Fruit fly (Drosophila melanogaster) whole organism, prepupa: ENCODE measurements around the gene Pex2.

Source experiments
- Blimp-1 ChIP-seq: fragments of 200-800 bp; sonication (Bioruptor generic); optimal IDR thresholded peaks from 3 replicates; lab custom pipeline; 2017; ENCODE audit warnings: missing biosample characterization, missing genetic modification characterization, mild to moderate bottlenecking, moderate library complexity, missing genetic modification reagents
- CG10631 ChIP-seq: fragments of 200-800 bp; sonication (Bioruptor generic); optimal IDR thresholded peaks from 2 replicates; lab custom pipeline; 2016; ENCODE audit warnings: missing biosample characterization, missing genetic modification characterization
- CG10669 ChIP-seq: fragments of 200-800 bp; sonication (Bioruptor generic); optimal IDR thresholded peaks from 3 replicates; lab custom pipeline; 2018; ENCODE audit warnings: missing biosample characterization, mild to moderate bottlenecking, missing genetic modification characterization, moderate library complexity
- CG11294 ChIP-seq: fragments of 200-800 bp; sonication (Bioruptor generic); IDR thresholded peaks from 2 replicates; pipeline ENCODE4 v1.3.6; 2022; ENCODE audit warnings: missing biosample characterization, missing genetic modification characterization
- CG11762 ChIP-seq: fragments of 200-800 bp; sonication (Bioruptor generic); optimal IDR thresholded peaks from 3 replicates; lab custom pipeline; 2016; ENCODE audit warnings: missing biosample characterization, missing genetic modification characterization; ENCODE audit not compliant: insufficient read depth
- CG11902 ChIP-seq: fragments of 200-800 bp; sonication (Bioruptor generic); optimal IDR thresholded peaks from 3 replicates; lab custom pipeline; 2016; ENCODE audit warnings: missing biosample characterization, missing genetic modification characterization
- CG15336 ChIP-seq: fragments of 200-800 bp; sonication (Bioruptor generic); IDR thresholded peaks from 2 replicates; pipeline ENCODE4 v1.3.6; 2022; ENCODE audit warnings: missing biosample characterization, missing genetic modification characterization
- CG3032 ChIP-seq: fragments of 200-800 bp; optimal IDR thresholded peaks from 2 replicates; lab custom pipeline; 2019; ENCODE audit warnings: missing biosample characterization, mild to moderate bottlenecking, missing genetic modification characterization, moderate library complexity
- CG31627 ChIP-seq: fragments of 200-800 bp; sonication (Bioruptor generic); optimal IDR thresholded peaks from 3 replicates; lab custom pipeline; 2016; ENCODE audit warnings: missing biosample characterization, missing genetic modification characterization
- CG32006 ChIP-seq: fragments of 200-800 bp; sonication (Bioruptor generic); optimal IDR thresholded peaks from 3 replicates; lab custom pipeline; 2017; ENCODE audit warnings: missing biosample characterization, mild to moderate bottlenecking, missing genetic modification characterization
- CG34406 ChIP-seq: fragments of 200-800 bp; sonication (Bioruptor generic); optimal IDR thresholded peaks from 3 replicates; lab custom pipeline; 2016; ENCODE audit warnings: missing biosample characterization, missing genetic modification characterization
- CG3919 ChIP-seq: fragments of 200-800 bp; sonication (Bioruptor generic); optimal IDR thresholded peaks from 3 replicates; lab custom pipeline; 2016; ENCODE audit warnings: missing biosample characterization, missing genetic modification characterization
- CG4318 ChIP-seq: fragments of 200-800 bp; sonication (Bioruptor generic); optimal IDR thresholded peaks from 3 replicates; lab custom pipeline; 2017; ENCODE audit warnings: missing biosample characterization, mild to moderate bottlenecking, missing genetic modification characterization
- CG6276 ChIP-seq: fragments of 200-800 bp; sonication (Bioruptor generic); optimal IDR thresholded peaks from 2 replicates; lab custom pipeline; 2017; ENCODE audit warnings: missing biosample characterization, mild to moderate bottlenecking, missing genetic modification characterization
- CG6792 ChIP-seq: fragments of 200-800 bp; sonication (Bioruptor generic); optimal IDR thresholded peaks from 3 replicates; lab custom pipeline; 2016; ENCODE audit warnings: missing biosample characterization, missing genetic modification characterization
- CG6808 ChIP-seq: fragments of 200-800 bp; sonication (Bioruptor generic); optimal IDR thresholded peaks from 3 replicates; lab custom pipeline; 2017; ENCODE audit warnings: missing biosample characterization, missing genetic modification characterization, mild to moderate bottlenecking, moderate library complexity, missing genetic modification reagents
- CG6854 ChIP-seq: fragments of 200-800 bp; sonication (Bioruptor generic); optimal IDR thresholded peaks from 2 replicates; lab custom pipeline; 2017; ENCODE audit warnings: missing biosample characterization, mild to moderate bottlenecking, missing genetic modification characterization
- CG7368 ChIP-seq: fragments of 200-800 bp; sonication (Bioruptor generic); optimal IDR thresholded peaks from 3 replicates; lab custom pipeline; 2016; ENCODE audit warnings: missing biosample characterization, missing genetic modification characterization
- CG8119 ChIP-seq: fragments of 200-800 bp; sonication (Bioruptor generic); IDR thresholded peaks from 3 replicates; pipeline ENCODE4 v1.3.6; 2022; ENCODE audit warnings: missing biosample characterization, missing genetic modification characterization
- CG8319 ChIP-seq: fragments of 200-800 bp; sonication (Bioruptor generic); optimal IDR thresholded peaks from 3 replicates; lab custom pipeline; 2016; ENCODE audit warnings: missing biosample characterization, missing genetic modification characterization
- CG8632 ChIP-seq: fragments of 200-800 bp; sonication (Bioruptor generic); optimal IDR thresholded peaks from 3 replicates; lab custom pipeline; 2016; ENCODE audit warnings: missing biosample characterization, missing genetic modification characterization
- CG9139 ChIP-seq: fragments of 200-800 bp; sonication (Bioruptor generic); optimal IDR thresholded peaks from 3 replicates; lab custom pipeline; 2017; ENCODE audit warnings: missing biosample characterization, mild to moderate bottlenecking, missing genetic modification characterization
- Eip75B ChIP-seq: fragments of 200-800 bp; sonication (Bioruptor generic); optimal IDR thresholded peaks from 3 replicates; lab custom pipeline; 2016; ENCODE audit warnings: missing biosample characterization, missing genetic modification characterization
- Eip78C ChIP-seq: fragments of 200-800 bp; sonication (Bioruptor generic); peaks from one replicate; lab custom pipeline; 2016; ENCODE audit warnings: missing biosample characterization, missing genetic modification characterization
- Eip93F ChIP-seq: fragments of 200-800 bp; sonication (Bioruptor generic); optimal IDR thresholded peaks from 2 replicates; lab custom pipeline; 2016; ENCODE audit warnings: missing biosample characterization, mild to moderate bottlenecking, missing genetic modification characterization
- Ets21C ChIP-seq: fragments of 200-800 bp; sonication (Bioruptor generic); optimal IDR thresholded peaks from 3 replicates; lab custom pipeline; 2016; ENCODE audit warnings: missing biosample characterization, missing genetic modification characterization
- Ets96B ChIP-seq: fragments of 200-800 bp; optimal IDR thresholded peaks from 2 replicates; lab custom pipeline; 2019; ENCODE audit warnings: missing biosample characterization, mild to moderate bottlenecking, missing genetic modification characterization, moderate library complexity
- Gug ChIP-seq: fragments of 200-800 bp; sonication (Bioruptor generic); IDR thresholded peaks from 2 replicates; pipeline ENCODE4 v1.3.6; 2022; ENCODE audit warnings: missing biosample characterization, missing genetic modification characterization
- Hr38 ChIP-seq: sonication (Bioruptor generic); optimal IDR thresholded peaks from 2 replicates; lab custom pipeline; 2016; ENCODE audit warnings: missing biosample characterization, missing genetic modification characterization
- Hr39 ChIP-seq: fragments of 200-800 bp; sonication (Bioruptor generic); optimal IDR thresholded peaks from 2 replicates; lab custom pipeline; 2016; ENCODE audit warnings: missing biosample characterization, missing genetic modification characterization
- Lpt ChIP-seq: fragments of 200-800 bp; sonication (Bioruptor generic); optimal IDR thresholded peaks from 3 replicates; lab custom pipeline; 2016; ENCODE audit warnings: missing biosample characterization, missing genetic modification characterization
- Met ChIP-seq: fragments of 200-800 bp; sonication (Bioruptor generic); optimal IDR thresholded peaks from 3 replicates; lab custom pipeline; 2016; ENCODE audit warnings: missing biosample characterization, missing genetic modification characterization
- OdsH ChIP-seq: fragments of 200-800 bp; sonication (Bioruptor generic); optimal IDR thresholded peaks from 3 replicates; lab custom pipeline; 2016; ENCODE audit warnings: missing biosample characterization, missing genetic modification characterization
- Sox102F ChIP-seq: fragments of 200-800 bp; sonication (Bioruptor generic); optimal IDR thresholded peaks from 2 replicates; lab custom pipeline; 2016; ENCODE audit warnings: missing biosample characterization, mild to moderate bottlenecking, missing genetic modification characterization
- Sox14 ChIP-seq: fragments of 200-800 bp; sonication (Bioruptor generic); optimal IDR thresholded peaks from 3 replicates; lab custom pipeline; 2016; ENCODE audit warnings: missing biosample characterization, missing genetic modification characterization
- Sox15 ChIP-seq: fragments of 200-800 bp; sonication (Bioruptor generic); optimal IDR thresholded peaks from 3 replicates; lab custom pipeline; 2016; ENCODE audit warnings: missing biosample characterization, missing genetic modification characterization
- achi ChIP-seq: fragments of 200-800 bp; sonication (Bioruptor generic); optimal IDR thresholded peaks from 3 replicates; lab custom pipeline; 2016; ENCODE audit warnings: missing biosample characterization, missing genetic modification characterization
- acj6 ChIP-seq: fragments of 200-800 bp; sonication (Bioruptor generic); optimal IDR thresholded peaks from 3 replicates; lab custom pipeline; 2016; ENCODE audit warnings: missing biosample characterization, missing genetic modification characterization
- cyc ChIP-seq: fragments of 200-800 bp; sonication (Bioruptor generic); optimal IDR thresholded peaks from 3 replicates; lab custom pipeline; 2016; ENCODE audit warnings: missing biosample characterization, missing genetic modification characterization
- dac ChIP-seq: fragments of 200-800 bp; sonication (Bioruptor generic); optimal IDR thresholded peaks from 2 replicates; lab custom pipeline; 2017; ENCODE audit warnings: missing biosample characterization, mild to moderate bottlenecking, missing genetic modification characterization
- dsx ChIP-seq: fragments of 200-800 bp; optimal IDR thresholded peaks from 3 replicates; lab custom pipeline; 2019; ENCODE audit warnings: missing biosample characterization, mild to moderate bottlenecking, missing genetic modification characterization, moderate library complexity; ENCODE audit not compliant: poor library complexity, severe bottlenecking
- eg ChIP-seq: fragments of 200-800 bp; sonication (Bioruptor generic); IDR thresholded peaks from 3 replicates; pipeline ENCODE4 v1.3.6; 2022; ENCODE audit warnings: missing biosample characterization, missing genetic modification characterization
- fd59A ChIP-seq: fragments of 200-800 bp; sonication (Bioruptor generic); optimal IDR thresholded peaks from 2 replicates; lab custom pipeline; 2017; ENCODE audit warnings: missing biosample characterization, mild to moderate bottlenecking, missing genetic modification characterization, missing genetic modification reagents
- fd85E ChIP-seq: fragments of 200-800 bp; sonication (Bioruptor generic); optimal IDR thresholded peaks from 3 replicates; lab custom pipeline; 2016; ENCODE audit warnings: missing biosample characterization, missing genetic modification characterization
- fkh ChIP-seq: fragments of 200-800 bp; sonication (Bioruptor generic); optimal IDR thresholded peaks from 3 replicates; lab custom pipeline; 2017; ENCODE audit warnings: missing biosample characterization, mild to moderate bottlenecking, missing genetic modification characterization, moderate library complexity
- lz ChIP-seq: fragments of 200-800 bp; sonication (Bioruptor generic); optimal IDR thresholded peaks from 3 replicates; lab custom pipeline; 2016; ENCODE audit warnings: missing biosample characterization, missing genetic modification characterization
- net ChIP-seq: fragments of 200-800 bp; sonication (Bioruptor generic); optimal IDR thresholded peaks from 3 replicates; lab custom pipeline; 2016; ENCODE audit warnings: missing biosample characterization, missing genetic modification characterization
- spab ChIP-seq: fragments of 200-800 bp; sonication (Bioruptor generic); optimal IDR thresholded peaks from 2 replicates; lab custom pipeline; 2017; ENCODE audit warnings: missing biosample characterization, mild to moderate bottlenecking, missing genetic modification characterization, missing genetic modification reagents
- ss ChIP-seq, 2 experiments: fragments of 200-800 bp; sonication (Bioruptor generic); optimal IDR thresholded peaks; 2 replicates in 1 of 2; 3 replicates in 1 of 2; lab custom pipeline; 2017 to 2018; ENCODE audit warnings: mild to moderate bottlenecking in 2 of 2, missing biosample characterization in 2 of 2, missing genetic modification characterization in 2 of 2, moderate library complexity in 1 of 2
- svp ChIP-seq: fragments of 200-800 bp; sonication (Bioruptor generic); peaks from one replicate; lab custom pipeline; 2016; ENCODE audit warnings: missing biosample characterization, missing genetic modification characterization
- topi ChIP-seq: fragments of 200-800 bp; sonication (Bioruptor generic); optimal IDR thresholded peaks from 3 replicates; lab custom pipeline; 2016; ENCODE audit warnings: missing biosample characterization, missing genetic modification characterization
- vri ChIP-seq: fragments of 200-800 bp; sonication (Bioruptor generic); optimal IDR thresholded peaks from 3 replicates; lab custom pipeline; 2016; ENCODE audit warnings: missing biosample characterization, mild to moderate bottlenecking, missing genetic modification characterization

The Pex2 gene

dm6 chr3L:8318916-8319506 is 19.8 kb upstream of the Pex2 start, which contains the start of gene CG43059:
Gene CG43059, minus strand, starts transcription at chr3L:8318966.
- TF ChIP-seq fkh (GFP tag; lab: Kevin White, UChicago) (no peak), fd59A (no peak), CG10669 (GFP tag; lab: Kevin White, UChicago) (no peak), Hr39 (GFP tag; lab: Kevin White, UChicago) (no peak), CG15336 (GFP tag; lab: Robert Waterston, UW) (peak; percentile 94), CG3032 (tag; lab: Kevin White, UChicago) (no peak), Sox15 (GFP tag; lab: Kevin White, UChicago) (no peak), CG8319 (GFP tag; lab: Kevin White, UChicago) (no peak), vri (GFP tag; lab: Kevin White, UChicago) (no peak), Eip93F (no peak), OdsH (peak; percentile 50), Lpt (GFP tag; lab: Kevin White, UChicago) (peak; percentile 71), Gug (peak; percentile 78), CG8119 (peak; percentile 92), Eip75B (GFP tag; lab: Kevin White, UChicago) (peak; percentile 32), CG6276 (GFP tag; lab: Kevin White, UChicago) (peak; percentile 91), svp (GFP tag; lab: Kevin White, UChicago) (peak; percentile 30), CG3919 (peak; percentile 36), CG9139 (GFP tag; lab: Kevin White, UChicago) (no peak), lz (GFP tag; lab: Kevin White, UChicago) (no peak), CG11762 (GFP tag; lab: Kevin White, UChicago) (no peak), dsx (GFP tag; lab: Kevin White, UChicago) (no peak), CG31627 (GFP tag; lab: Kevin White, UChicago) (no peak), CG6854 (no peak), CG6808 (no peak), Blimp-1 (GFP tag; lab: Kevin White, UChicago) (no peak), Ets21C (GFP tag; lab: Kevin White, UChicago) (no peak), Ets96B (tag; lab: Kevin White, UChicago) (no peak), Sox14 (GFP tag; lab: Kevin White, UChicago) (peak; percentile 27), CG10631 (GFP tag; lab: Kevin White, UChicago) (peak; percentile 52), CG32006 (GFP tag; lab: Kevin White, UChicago) (peak; percentile 88), Met (GFP tag; lab: Kevin White, UChicago) (no peak), net (GFP tag; lab: Kevin White, UChicago) (peak; percentile 45), CG11902 (GFP tag; lab: Kevin White, UChicago) (no peak), topi (GFP tag; lab: Kevin White, UChicago) (no peak), acj6 (GFP tag; lab: Kevin White, UChicago) (peak; percentile 38), CG11294 (GFP tag; lab: Robert Waterston, UW) (peak; percentile 78), spab (GFP tag; lab: Kevin White, UChicago) (no peak), CG4318 (peak; percentile 65), achi (peak; percentile 64), cyc (GFP tag; lab: Kevin White, UChicago) (no peak), CG7368 (GFP tag; lab: Kevin White, UChicago) (no peak), CG34406 (GFP tag; lab: Kevin White, UChicago) (no peak), Eip78C (peak; percentile 68), Sox102F (no peak), CG8632 (GFP tag; lab: Kevin White, UChicago) (no peak), Hr38 (GFP tag; lab: Kevin White, UChicago) (no peak), CG6792 (no peak), dac (GFP tag; lab: Kevin White, UChicago) (peak; percentile 54), ss (GFP tag; optimal IDR thresholded peaks at IDR 0.05; lab: Kevin White, UChicago) (no peak), eg (GFP tag; lab: Robert Waterston, UW) (peak; percentile 93), fd85E (GFP tag; lab: Kevin White, UChicago) (no peak)
